Fruit fly (Drosophila melanogaster): ENCODE results near the gene mRpS6.
A peak's percentile ranks its signal among the peaks of the same experiment; 100 is the strongest.

- TF ChIP-seq pad (GFP tag; optimal IDR thresholded peaks at IDR 0.05) (no peak), Mnt (GFP tag; optimal IDR thresholded peaks at IDR 0.05) (peak; percentile 95), Hr96 (GFP tag; optimal IDR thresholded peaks at IDR 0.05) (no peak), CG7101 (tag; optimal IDR thresholded peaks at IDR 0.05) (no peak), CG33017 (tag; optimal IDR thresholded peaks at IDR 0.05) (no peak), CG7045 (GFP tag; optimal IDR thresholded peaks at IDR 0.05) (no peak), ovo (GFP tag; optimal IDR thresholded peaks at IDR 0.05) (no peak), Clk (GFP tag; optimal IDR thresholded peaks at IDR 0.05) (no peak), toe (GFP tag; optimal IDR thresholded peaks at IDR 0.05) (no peak), tj (GFP tag; optimal IDR thresholded peaks at IDR 0.05) (no peak)
Observed at dm6 chr3L:4405922-4406321, 41.6 kb downstream of the mRpS6 start, which contains the start of gene CG15019.
